Worm (Caenorhabditis elegans): ENCODE results near the gene nac-2.

DNA sequence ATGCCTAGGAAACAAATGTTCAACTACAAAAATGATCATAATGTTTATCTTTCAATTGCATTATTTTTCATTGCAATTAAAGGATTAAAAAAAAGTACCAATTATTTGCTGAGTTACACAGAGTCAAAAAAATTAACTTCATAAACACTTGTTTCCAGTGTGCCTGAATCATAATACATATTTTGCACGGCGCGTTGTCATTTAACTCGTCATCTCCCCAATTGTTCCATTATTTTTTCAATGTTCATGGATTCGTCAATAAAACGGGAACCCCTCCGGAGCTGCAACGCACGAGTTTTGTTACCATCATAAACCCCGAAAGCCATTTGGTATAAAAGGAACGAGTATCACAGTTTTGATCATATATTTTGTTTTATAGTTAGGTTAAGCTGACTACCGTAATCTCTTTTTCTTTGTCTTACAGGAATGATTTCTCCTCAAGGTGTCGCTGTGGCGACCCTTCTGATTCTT lies 25.9 kb downstream of the nac-2 start, which contains the start of gene F59B2.12:
- TF ChIP-seq lin-39 (tag; optimal IDR thresholded peaks at IDR 0.05) = no peak
- TF ChIP-seq R02D3.7 (tag; optimal IDR thresholded peaks at IDR 0.05) = no peak
- no peak for TF ChIP-seq nfya-1 (tag; optimal IDR thresholded peaks at IDR 0.05; ENCODE audit: insufficient read depth)
- TF ChIP-seq elt-1 (tag; optimal IDR thresholded peaks at IDR 0.05) = no peak
- TF ChIP-seq ceh-82 (tag; optimal IDR thresholded peaks at IDR 0.05) = no peak
- no peak for TF ChIP-seq nhr-12 (tag; optimal IDR thresholded peaks at IDR 0.05)
- TF ChIP-seq unc-62 (GFP tag; optimal IDR thresholded peaks at IDR 0.05) = no peak
- TF ChIP-seq nhr-76 (tag; optimal IDR thresholded peaks at IDR 0.05) = no peak
- TF ChIP-seq aly-2 (tag; optimal IDR thresholded peaks at IDR 0.05) = no peak
- TF ChIP-seq nhr-237 (tag; optimal IDR thresholded peaks at IDR 0.05) = no peak
